Worm (Caenorhabditis elegans): ENCODE results near the gene C16D2.3.
A peak's percentile ranks its signal among the peaks of the same experiment; 100 is the strongest.

- TF ChIP-seq ztf-4 (tag; optimal IDR thresholded peaks at IDR 0.05) (no peak), nhr-77 (tag; optimal IDR thresholded peaks at IDR 0.05) (no peak), elt-3 (tag; optimal IDR thresholded peaks at IDR 0.05) (no peak), elt-1 (tag; optimal IDR thresholded peaks at IDR 0.05) (no peak), nhr-129 (tag; optimal IDR thresholded peaks at IDR 0.05) (peak; percentile 67), lin-11 (tag; optimal IDR thresholded peaks at IDR 0.05) (no peak), R02D3.7 (tag; optimal IDR thresholded peaks at IDR 0.05) (no peak), ama-1 (optimal IDR thresholded peaks at IDR 0.05) (no peak)
Measured at ce11 chrII:9156277-9156676, 18.4 kb downstream of the C16D2.3 start.
